Worm (Caenorhabditis elegans): ENCODE results near the gene sek-6.

The sek-6 gene

DNA sequence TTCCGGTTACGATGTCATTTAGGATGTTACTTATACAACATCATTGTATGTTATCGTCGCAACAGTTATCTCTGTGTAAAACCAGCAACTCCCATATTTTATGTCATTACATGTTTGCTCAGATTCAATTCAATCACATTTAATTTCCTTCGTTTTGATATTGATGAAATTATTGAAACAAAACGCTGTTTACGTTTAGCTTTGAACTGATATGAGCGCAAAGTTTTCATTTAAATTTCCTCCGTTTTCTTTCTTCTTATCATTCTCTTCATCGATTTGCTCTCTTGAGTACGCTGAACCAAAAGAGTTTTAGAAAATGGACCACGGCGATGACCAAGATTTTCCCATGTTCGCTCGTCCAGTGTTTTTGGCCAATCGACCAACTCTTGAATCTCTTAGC is at the start of gene sek-6:
Gene sek-6, plus strand, starts transcription at position 315 of the 400 bp plus-strand sequence.
- no peak for TF ChIP-seq nhr-25 (tag; optimal IDR thresholded peaks at IDR 0.05; ENCODE audit: borderline replicate concordance, insufficient read depth)
- TF ChIP-seq unc-62 (GFP tag; optimal IDR thresholded peaks at IDR 0.05 in 1 of 2) = peak in 1 of 2 experiments; percentile 29
- TF ChIP-seq unc-62 (tag; optimal IDR thresholded peaks at IDR 0.05) = no peak
- no peak for TF ChIP-seq daf-16 (GFP tag; optimal IDR thresholded peaks at IDR 0.05)
- TF ChIP-seq daf-16 (tag; optimal IDR thresholded peaks at IDR 0.05) = peak; percentile 88

DNA sequence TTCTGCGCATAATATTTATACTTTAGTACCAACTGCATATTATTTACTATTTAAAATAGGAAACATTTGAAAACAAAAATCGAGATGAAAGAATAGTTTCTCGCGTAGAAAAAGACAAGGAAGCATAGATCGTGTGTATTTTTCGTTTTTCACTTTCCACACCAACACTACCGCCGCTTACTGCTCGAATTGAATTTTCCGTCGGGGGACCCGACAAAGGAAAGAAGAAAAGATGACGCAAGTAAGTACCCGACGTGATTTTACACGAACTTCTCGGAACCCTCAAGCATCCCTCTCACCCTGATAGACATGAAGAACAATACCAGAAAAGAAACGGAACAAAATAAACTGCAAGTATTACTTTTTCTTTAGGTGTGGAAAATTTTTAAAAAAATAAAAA is 49.7 kb upstream of the sek-6 start:
- peak; percentile 74 for TF ChIP-seq fkh-10 (GFP tag; optimal IDR thresholded peaks at IDR 0.05)
- TF ChIP-seq php-3 (GFP tag; IDR thresholded peaks at IDR 0.05) = no peak
- no peak for TF ChIP-seq hif-1 (tag; optimal IDR thresholded peaks at IDR 0.05)
- TF ChIP-seq ZK337.2 (GFP tag; IDR thresholded peaks at IDR 0.05) = no peak
- no peak for TF ChIP-seq D1046.2 (GFP tag; IDR thresholded peaks at IDR 0.05)
- TF ChIP-seq tra-1 (GFP tag; IDR thresholded peaks at IDR 0.05) = no peak

DNA sequence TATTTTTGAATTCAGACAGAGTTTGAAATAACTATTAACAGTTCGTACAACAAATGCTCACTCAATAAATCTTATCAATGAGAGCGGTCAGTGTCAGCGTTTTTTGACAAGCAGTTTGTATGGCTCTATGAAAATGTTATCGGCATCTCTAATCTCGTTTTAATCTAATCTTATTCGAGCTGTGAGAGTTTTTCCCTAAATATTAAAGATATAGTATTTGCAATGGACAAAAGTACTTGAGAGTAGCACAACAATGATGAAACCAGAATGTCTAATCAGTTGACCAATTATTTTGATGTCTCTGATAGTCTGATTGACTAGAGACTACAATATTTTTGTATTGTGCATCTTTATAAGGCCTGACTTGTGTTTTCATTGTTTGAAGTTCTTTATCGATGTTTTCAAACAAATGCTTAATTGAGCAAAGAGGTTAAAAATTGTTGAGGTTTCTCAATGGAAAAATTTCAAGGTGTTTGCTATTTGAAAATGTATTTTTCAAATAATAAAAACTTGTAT is 46.0 kb upstream of the sek-6 start, which contains the start of gene F19C6.5:
Gene F19C6.5, minus strand, starts transcription at position 51 of the 516 bp plus-strand sequence.
- TF ChIP-seq dmd-6 (GFP tag; IDR thresholded peaks at IDR 0.05) = no peak
- peak; percentile 22 for TF ChIP-seq dve-1 (tag; optimal IDR thresholded peaks at IDR 0.05; ENCODE audit: insufficient read depth)
- TF ChIP-seq aly-2 (tag; optimal IDR thresholded peaks at IDR 0.05) = no peak
- no peak for TF ChIP-seq egl-27 (tag; optimal IDR thresholded peaks at IDR 0.05)
- TF ChIP-seq daf-16 (GFP tag; optimal IDR thresholded peaks at IDR 0.05) = no peak
- peak; percentile 92 for TF ChIP-seq daf-16 (tag; optimal IDR thresholded peaks at IDR 0.05)
- no peak for TF ChIP-seq fkh-10 (GFP tag; optimal IDR thresholded peaks at IDR 0.05)
- no peak for TF ChIP-seq unc-39 (tag; optimal IDR thresholded peaks at IDR 0.05)
- no peak for TF ChIP-seq hmg-1.1 (GFP tag; IDR thresholded peaks at IDR 0.05)
- TF ChIP-seq sdz-12 (GFP tag; optimal IDR thresholded peaks at IDR 0.05) = no peak
- no peak for TF ChIP-seq T26A8.4 (GFP tag; IDR thresholded peaks at IDR 0.05)
- no peak for TF ChIP-seq T20F7.1 (GFP tag; optimal IDR thresholded peaks at IDR 0.05)
- TF ChIP-seq nhr-28 (tag; optimal IDR thresholded peaks at IDR 0.05) = peak; percentile 95
- TF ChIP-seq duxl-1 (tag; optimal IDR thresholded peaks at IDR 0.05; ENCODE audit: poor library complexity) = no peak
- peak; percentile 18 for TF ChIP-seq pqm-1 (tag; optimal IDR thresholded peaks at IDR 0.05)
- no peak for TF ChIP-seq lin-29 (GFP tag; IDR thresholded peaks at IDR 0.05)
- TF ChIP-seq unc-62 (GFP tag; optimal IDR thresholded peaks at IDR 0.05 in 1 of 2) = no peak
- TF ChIP-seq unc-62 (tag; optimal IDR thresholded peaks at IDR 0.05) = no peak
- no peak for TF ChIP-seq F49E8.2 (tag; optimal IDR thresholded peaks at IDR 0.05; ENCODE audit: borderline replicate concordance)
- no peak for TF ChIP-seq ceh-20 (GFP tag; IDR thresholded peaks at IDR 0.05)
- no peak for TF ChIP-seq ceh-62 (tag; optimal IDR thresholded peaks at IDR 0.05)
- TF ChIP-seq fos-1 (tag; optimal IDR thresholded peaks at IDR 0.05) = no peak
- TF ChIP-seq F37D6.2 (tag; optimal IDR thresholded peaks at IDR 0.05) = no peak
- no peak for TF ChIP-seq lin-1 (GFP tag; IDR thresholded peaks at IDR 0.05)
- TF ChIP-seq nhr-42 (GFP tag; IDR thresholded peaks at IDR 0.05) = no peak
- TF ChIP-seq dmd-8 (GFP tag; IDR thresholded peaks at IDR 0.05) = no peak
- TF ChIP-seq spr-1 (tag; optimal IDR thresholded peaks at IDR 0.05) = no peak
- TF ChIP-seq lin-15B (tag; optimal IDR thresholded peaks at IDR 0.05) = no peak
- no peak for TF ChIP-seq hlh-30 (tag; optimal IDR thresholded peaks at IDR 0.05; ENCODE audit: insufficient read depth)
- no peak for TF ChIP-seq zfp-2 (tag; optimal IDR thresholded peaks at IDR 0.05)

- peak in 1 of 2 experiments; percentile 89 for TF ChIP-seq unc-62 (GFP tag; optimal IDR thresholded peaks at IDR 0.05 in 1 of 2)
- no peak for TF ChIP-seq unc-62 (tag; optimal IDR thresholded peaks at IDR 0.05)
- no peak for TF ChIP-seq pha-4 (GFP tag; IDR thresholded peaks at IDR 0.05)
- no peak for TF ChIP-seq pha-4 (tag; optimal IDR thresholded peaks at IDR 0.05)
- no peak for TF ChIP-seq snpc-4 (tag; optimal IDR thresholded peaks at IDR 0.05)
- TF ChIP-seq ces-1 (GFP tag; optimal IDR thresholded peaks at IDR 0.05) = no peak
- no peak for TF ChIP-seq mxl-3 (GFP tag; optimal IDR thresholded peaks at IDR 0.05)
- TF ChIP-seq cey-2 (tag; optimal IDR thresholded peaks at IDR 0.05; ENCODE audit: borderline replicate concordance, insufficient read depth) = no peak
- TF ChIP-seq daf-16 (GFP tag; optimal IDR thresholded peaks at IDR 0.05) = no peak
- peak; percentile 11 for TF ChIP-seq daf-16 (tag; optimal IDR thresholded peaks at IDR 0.05)
- no peak for TF ChIP-seq jun-1 (tag; optimal IDR thresholded peaks at IDR 0.05)
Observed at ce11 chrX:9987166-9987565, 43.8 kb upstream of the sek-6 start.

All from whole organism, L4 larva.